Worm (Caenorhabditis elegans): ENCODE data around the gene ZK154.4.

The ZK154.4 gene

DNA sequence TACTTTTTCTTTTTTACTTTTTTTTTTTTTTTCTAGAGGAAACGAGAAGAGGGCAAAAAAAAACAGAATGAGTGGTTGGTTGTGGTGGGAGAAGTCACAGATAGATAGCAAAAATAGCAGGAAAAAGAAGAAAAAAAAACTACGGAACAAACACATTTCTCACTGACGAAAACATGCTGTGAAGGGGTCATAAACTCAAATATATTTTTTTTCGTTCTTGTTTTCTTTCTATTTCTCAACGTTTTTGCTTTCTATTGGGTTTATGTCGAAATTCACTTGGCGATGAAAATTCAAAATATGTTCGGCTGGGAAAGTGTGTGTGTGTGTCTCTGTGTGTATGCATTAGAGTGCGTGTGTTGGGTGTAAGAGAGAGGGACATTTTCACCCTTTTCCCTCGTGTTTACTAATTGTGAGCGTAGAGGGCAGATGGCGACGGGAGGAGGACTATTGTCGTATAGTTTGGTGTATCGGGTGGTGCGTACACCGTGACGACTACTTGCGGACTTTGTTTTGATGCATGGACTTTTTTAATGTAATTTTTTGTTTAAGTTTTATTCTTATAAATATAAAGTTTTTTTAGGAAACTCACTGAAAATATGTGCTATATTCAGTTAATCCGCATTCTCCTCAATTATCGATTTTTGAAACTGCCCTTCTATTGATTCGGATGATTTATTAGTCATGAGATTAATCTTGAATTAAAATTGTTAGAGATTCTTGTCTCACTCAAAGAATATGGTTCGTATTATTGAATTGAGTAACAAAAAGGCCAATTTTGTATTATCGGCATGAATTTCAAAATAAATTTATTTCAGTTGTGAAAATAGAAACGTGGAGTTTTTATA is 27.4 kb upstream of the ZK154.4 start (continued):
- no peak for TF ChIP-seq T20F7.1 (GFP tag; optimal IDR thresholded peaks at IDR 0.05)
- TF ChIP-seq spr-1 (tag; optimal IDR thresholded peaks at IDR 0.05): no peak
- TF ChIP-seq ctbp-1 (GFP tag; IDR thresholded peaks at IDR 0.05): 0 out of 2 replicates have a peak, but pooled peaks have one; percentile 28
- peak; percentile 42 for TF ChIP-seq dve-1 (tag; optimal IDR thresholded peaks at IDR 0.05; ENCODE audit: insufficient read depth)
- no peak for TF ChIP-seq lin-39 (tag; optimal IDR thresholded peaks at IDR 0.05)
- TF ChIP-seq tag-97 (GFP tag; IDR thresholded peaks at IDR 0.05): no peak
- TF ChIP-seq vab-7 (GFP tag; IDR thresholded peaks at IDR 0.05): no peak
- peak; percentile 84 for TF ChIP-seq mep-1 (tag; optimal IDR thresholded peaks at IDR 0.05)
- no peak for TF ChIP-seq lin-29 (GFP tag; IDR thresholded peaks at IDR 0.05)

DNA sequence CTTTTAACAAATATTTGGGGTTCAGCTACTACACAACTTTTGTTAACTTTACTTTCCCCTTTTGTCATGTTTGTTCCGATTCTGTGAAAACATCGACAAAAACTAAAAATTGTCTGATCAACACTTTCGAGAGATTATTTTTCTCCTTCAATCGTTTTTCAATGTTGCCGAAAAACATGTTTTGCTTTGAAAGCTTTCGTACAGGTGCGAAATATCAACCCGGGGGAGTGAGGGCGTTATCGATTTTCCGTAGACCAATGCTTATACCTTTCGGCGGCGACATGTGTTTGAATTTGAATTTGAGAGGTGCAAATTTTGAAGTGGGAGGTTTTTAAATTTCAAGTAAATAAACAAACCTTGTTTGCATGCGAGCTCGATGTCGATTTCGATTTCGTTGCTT is 26.2 kb upstream of the ZK154.4 start:
- TF ChIP-seq tra-1 (GFP tag; IDR thresholded peaks at IDR 0.05) (no peak), set-16 (GFP tag; IDR thresholded peaks at IDR 0.05) (no peak), ceh-28 (tag; optimal IDR thresholded peaks at IDR 0.05) (peak; percentile 65), hlh-30 (tag; optimal IDR thresholded peaks at IDR 0.05; ENCODE audit: insufficient read depth) (peak; percentile 7), daf-16 (GFP tag; optimal IDR thresholded peaks at IDR 0.05) (peak in 1 of 2 experiments; percentile 54), daf-16 (tag; optimal IDR thresholded peaks at IDR 0.05) (peak; percentile 89), cey-2 (tag; optimal IDR thresholded peaks at IDR 0.05; ENCODE audit: borderline replicate concordance, insufficient read depth) (no peak), F10B5.3 (tag; optimal IDR thresholded peaks at IDR 0.05) (no peak), snpc-4 (tag; optimal IDR thresholded peaks at IDR 0.05) (no peak), daf-8 (GFP tag; IDR thresholded peaks at IDR 0.05) (no peak), mxl-3 (GFP tag; optimal IDR thresholded peaks at IDR 0.05) (no peak)

DNA sequence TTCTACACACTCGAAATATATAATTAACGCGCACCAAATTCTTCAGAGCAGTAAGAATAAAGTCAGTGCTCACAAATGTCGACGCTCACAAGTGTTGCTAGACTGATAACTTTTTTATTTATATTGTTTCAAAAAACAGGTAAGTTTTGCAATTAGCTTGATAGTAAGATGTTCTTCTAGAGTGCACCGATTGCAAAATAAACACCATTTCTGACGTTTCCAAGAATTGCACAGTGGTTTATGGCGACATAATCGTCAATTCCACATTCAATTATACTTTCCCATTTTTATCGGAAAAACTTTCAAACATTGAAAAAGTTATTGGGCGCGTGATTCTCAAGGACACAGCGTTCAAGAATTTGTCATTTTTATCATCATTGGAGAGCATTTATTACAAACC is 18.2 kb upstream of the ZK154.4 start:
- TF ChIP-seq dmd-6 (GFP tag; IDR thresholded peaks at IDR 0.05) (no peak), jun-1 (tag; optimal IDR thresholded peaks at IDR 0.05) (no peak), nhr-237 (tag; optimal IDR thresholded peaks at IDR 0.05) (no peak), unc-62 (GFP tag; optimal IDR thresholded peaks at IDR 0.05 in 1 of 2) (peak in 1 of 2 experiments; percentile 59), unc-62 (tag; optimal IDR thresholded peaks at IDR 0.05) (no peak), ztf-7 (tag; optimal IDR thresholded peaks at IDR 0.05) (no peak), php-3 (GFP tag; IDR thresholded peaks at IDR 0.05) (0 out of 2 replicates have a peak, but pooled peaks have one; percentile 13), daf-16 (GFP tag; optimal IDR thresholded peaks at IDR 0.05) (no peak), daf-16 (tag; optimal IDR thresholded peaks at IDR 0.05) (peak; percentile 57)

DNA sequence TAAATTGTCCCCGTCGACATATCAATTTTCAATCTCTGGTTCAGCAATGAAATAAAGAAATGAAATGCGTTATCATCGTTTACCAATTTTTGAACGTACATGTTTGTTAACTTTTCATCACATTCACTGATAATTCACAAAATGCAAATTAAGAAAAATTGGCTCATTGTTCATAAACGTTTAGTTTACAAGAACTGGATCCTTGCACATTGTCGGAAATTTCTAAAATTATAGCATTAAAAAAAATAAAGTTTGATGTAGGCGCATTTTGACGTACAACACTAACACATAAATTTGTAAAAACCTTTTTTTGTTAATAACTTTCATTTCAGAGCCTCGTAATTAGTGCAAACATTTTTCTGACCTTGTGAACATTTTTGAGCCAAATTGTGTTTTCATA is 17.5 kb upstream of the ZK154.4 start, which contains the start of gene gpx-7:
TSS of gene gpx-7 (minus strand) at position 101 of the 400 bp plus-strand sequence.
- peak; percentile 38 for TF ChIP-seq pqm-1 (tag; optimal IDR thresholded peaks at IDR 0.05)
- peak; percentile 19 for TF ChIP-seq nhr-28 (tag; optimal IDR thresholded peaks at IDR 0.05)
- 0 out of 2 replicates have a peak, but pooled peaks have one; percentile 27 for TF ChIP-seq php-3 (GFP tag; IDR thresholded peaks at IDR 0.05)
- no peak for TF ChIP-seq daf-16 (GFP tag; optimal IDR thresholded peaks at IDR 0.05)
- TF ChIP-seq daf-16 (tag; optimal IDR thresholded peaks at IDR 0.05): peak; percentile 50
- no peak for TF ChIP-seq saeg-2 (GFP tag; IDR thresholded peaks at IDR 0.05)
- TF ChIP-seq Y48G9A.11 (GFP tag; IDR thresholded peaks at IDR 0.05): no peak
- TF ChIP-seq lin-38 (GFP tag; IDR thresholded peaks at IDR 0.05): no peak
- TF ChIP-seq nhr-6 (tag; optimal IDR thresholded peaks at IDR 0.05): no peak
- no peak for TF ChIP-seq jun-1 (tag; optimal IDR thresholded peaks at IDR 0.05)
- TF ChIP-seq mdt-29 (GFP tag; IDR thresholded peaks at IDR 0.05): no peak
- TF ChIP-seq dve-1 (tag; optimal IDR thresholded peaks at IDR 0.05; ENCODE audit: insufficient read depth): peak; percentile 28

Measured in whole organism, L4 larva.